Worm (Caenorhabditis elegans): ENCODE data around the gene sbt-1.

sbt-1 gene

ce11 chrV:20789105-20789504, 39.6 kb downstream of the sbt-1 start, which contains the start of gene tpan-1:
tpan-1 (plus strand) TSS chrV:20789502.
- TF ChIP-seq npax-4 (tag; optimal IDR thresholded peaks at IDR 0.05) (no peak), unc-42 (tag; optimal IDR thresholded peaks at IDR 0.05) (peak; percentile 97), ceh-48 (tag; optimal IDR thresholded peaks at IDR 0.05) (peak; percentile 83), ceh-19 (GFP tag; optimal IDR thresholded peaks at IDR 0.05) (peak; percentile 62), ceh-30 (tag; optimal IDR thresholded peaks at IDR 0.05) (no peak), ceh-31 (tag; optimal IDR thresholded peaks at IDR 0.05) (peak; percentile 78), ceh-9 (tag; optimal IDR thresholded peaks at IDR 0.05) (no peak), ceh-18 (tag; optimal IDR thresholded peaks at IDR 0.05) (peak; percentile 24), tbx-2 (tag; optimal IDR thresholded peaks at IDR 0.05) (peak; percentile 54), fkh-10 (GFP tag; optimal IDR thresholded peaks at IDR 0.05) (no peak), fax-1 (tag; optimal IDR thresholded peaks at IDR 0.05) (no peak), nfya-1 (tag; optimal IDR thresholded peaks at IDR 0.05) (peak; percentile 48), ref-2 (tag; optimal IDR thresholded peaks at IDR 0.05) (peak; percentile 12), sox-4 (tag; optimal IDR thresholded peaks at IDR 0.05) (peak; percentile 8), hlh-8 (tag; optimal IDR thresholded peaks at IDR 0.05) (no peak), ahr-1 (tag; optimal IDR thresholded peaks at IDR 0.05) (no peak), ceh-14 (tag; optimal IDR thresholded peaks at IDR 0.05) (peak; percentile 58), C08G9.2 (tag; optimal IDR thresholded peaks at IDR 0.05) (peak; percentile 6), elt-4 (tag; optimal IDR thresholded peaks at IDR 0.05) (peak; percentile 28), unc-55 (GFP tag; optimal IDR thresholded peaks at IDR 0.05) (no peak)

- no peak for TF ChIP-seq unc-3 (GFP tag; conservative IDR thresholded peaks at IDR 0.05)
- no peak for TF ChIP-seq unc-3 (tag; optimal IDR thresholded peaks at IDR 0.05)
- TF ChIP-seq ceh-2 (tag; optimal IDR thresholded peaks at IDR 0.05): no peak
- no peak for TF ChIP-seq ahr-1 (tag; optimal IDR thresholded peaks at IDR 0.05)
- TF ChIP-seq pros-1 (tag; optimal IDR thresholded peaks at IDR 0.05): no peak
- TF ChIP-seq nhr-11 (tag; optimal IDR thresholded peaks at IDR 0.05): no peak
- no peak for TF ChIP-seq npax-4 (tag; optimal IDR thresholded peaks at IDR 0.05)
- no peak for TF ChIP-seq madf-2 (tag; optimal IDR thresholded peaks at IDR 0.05)
- TF ChIP-seq sox-2 (GFP tag; IDR thresholded peaks at IDR 0.05): no peak
- TF ChIP-seq F13H6.1 (tag; optimal IDR thresholded peaks at IDR 0.05): no peak
- no peak for TF ChIP-seq che-1 (tag; optimal IDR thresholded peaks at IDR 0.05)
- no peak for TF ChIP-seq nfya-1 (tag; optimal IDR thresholded peaks at IDR 0.05)
These were observed 42.8 kb downstream of the sbt-1 start for ce11 chrV:20785848-20786225.

- TF ChIP-seq ceh-45 (GFP tag; IDR thresholded peaks at IDR 0.05) (no peak), tbx-7 (tag; optimal IDR thresholded peaks at IDR 0.05) (no peak), ahr-1 (tag; optimal IDR thresholded peaks at IDR 0.05) (no peak)
These were observed 43.4 kb downstream of the sbt-1 start for ce11 chrV:20785050-20785847.

ce11 chrV:20783642-20784041, 45.0 kb downstream of the sbt-1 start:
- TF ChIP-seq ceh-6 (GFP tag; optimal IDR thresholded peaks at IDR 0.05): no peak
- no peak for TF ChIP-seq unc-86 (tag; optimal IDR thresholded peaks at IDR 0.05)
- TF ChIP-seq odd-2 (tag; optimal IDR thresholded peaks at IDR 0.05): no peak
- no peak for TF ChIP-seq elt-4 (tag; optimal IDR thresholded peaks at IDR 0.05)
- no peak for TF ChIP-seq fkh-10 (GFP tag; optimal IDR thresholded peaks at IDR 0.05)
- TF ChIP-seq pha-4 (tag; optimal IDR thresholded peaks at IDR 0.05): no peak
- TF ChIP-seq sox-2 (GFP tag; IDR thresholded peaks at IDR 0.05): no peak
- TF ChIP-seq ceh-2 (tag; optimal IDR thresholded peaks at IDR 0.05): no peak
- no peak for TF ChIP-seq syd-9 (tag; optimal IDR thresholded peaks at IDR 0.05)
- no peak for TF ChIP-seq C08G9.2 (tag; optimal IDR thresholded peaks at IDR 0.05)
- no peak for TF ChIP-seq hlh-15 (tag; optimal IDR thresholded peaks at IDR 0.05)
- no peak for TF ChIP-seq ets-4 (tag; optimal IDR thresholded peaks at IDR 0.05)
- no peak for TF ChIP-seq elt-2 (tag; optimal IDR thresholded peaks at IDR 0.05)
- TF ChIP-seq mec-3 (tag; optimal IDR thresholded peaks at IDR 0.05; ENCODE audit: borderline replicate concordance): no peak
- TF ChIP-seq K02D7.2 (tag; optimal IDR thresholded peaks at IDR 0.05): no peak

All from whole organism, late embryonic.